Fruit fly (Drosophila melanogaster) whole organism, wandering third instar larva: ENCODE results near the gene CG13023.
A peak's percentile ranks its signal among the peaks of the same experiment; 100 is the strongest.

Source experiments
- CG32264 ChIP-seq: fragments of 200-800 bp; sonication (Bioruptor generic); optimal IDR thresholded peaks from 2 replicates; lab custom pipeline; 2016; ENCODE audit warnings: missing biosample characterization, missing genetic modification characterization
- CG9705 ChIP-seq: fragments of 200-800 bp; sonication (Bioruptor generic); optimal IDR thresholded peaks from 2 replicates; lab custom pipeline; 2018; ENCODE audit warnings: missing biosample characterization, mild to moderate bottlenecking, missing genetic modification characterization
- Dif ChIP-seq: fragments of 200-275, 200-300 bp; sonication (Bioruptor generic); optimal IDR thresholded peaks from 2 replicates; lab custom pipeline; 2018; ENCODE audit warnings: missing biosample characterization, missing genetic modification characterization; ENCODE audit not compliant: partially characterized antibody
- HLH106 ChIP-seq: fragments of 200-800 bp; optimal IDR thresholded peaks from 3 replicates; lab custom pipeline; 2019; ENCODE audit warnings: missing biosample characterization, mild to moderate bottlenecking, missing genetic modification characterization, moderate library complexity
- Hnf4 ChIP-seq: fragments of 200-800 bp; sonication (Bioruptor generic); optimal IDR thresholded peaks from 2 replicates; lab custom pipeline; 2016; ENCODE audit warnings: missing biosample characterization, mild to moderate bottlenecking, missing genetic modification characterization
- Hr83 ChIP-seq: fragments of 200-300 bp; sonication (Bioruptor generic); optimal IDR thresholded peaks from 2 replicates; lab custom pipeline; 2016; ENCODE audit warnings: missing biosample characterization, mild to moderate bottlenecking, missing genetic modification characterization, moderate library complexity; ENCODE audit not compliant: poor library complexity, severe bottlenecking
- Jra ChIP-seq: sonication (Bioruptor generic); optimal IDR thresholded peaks from 2 replicates; lab custom pipeline; 2016; ENCODE audit warnings: missing biosample characterization, missing genetic modification characterization
- Myc ChIP-seq: fragments of >200 bp; optimal IDR thresholded peaks from 2 replicates; lab custom pipeline; 2017
- OdsH ChIP-seq: fragments of 200-800 bp; sonication (Bioruptor generic); optimal IDR thresholded peaks from 2 replicates; lab custom pipeline; 2016; ENCODE audit warnings: missing biosample characterization, mild to moderate bottlenecking, missing genetic modification characterization
- Rel ChIP-seq, 2 experiments: fragments of 200-800 bp; sonication (Bioruptor generic) in 1 of 2; optimal IDR thresholded peaks; 2 replicates in 1 of 2; 3 replicates in 1 of 2; lab custom pipeline; 2016 to 2019; ENCODE audit warnings: mild to moderate bottlenecking in 2 of 2, missing biosample characterization in 2 of 2, missing genetic modification characterization in 2 of 2, moderate library complexity in 1 of 2
- Sp1 ChIP-seq: fragments of 200-800 bp; sonication (Bioruptor generic); optimal IDR thresholded peaks from 3 replicates; lab custom pipeline; 2019; ENCODE audit warnings: missing biosample characterization, mild to moderate bottlenecking, missing genetic modification characterization, moderate library complexity
- br ChIP-seq: fragments of 200-800 bp; sonication (Bioruptor generic); optimal IDR thresholded peaks from 2 replicates; lab custom pipeline; 2016; ENCODE audit warnings: missing biosample characterization, missing genetic modification characterization
- dl ChIP-seq, 2 experiments: fragments of 175-275, 200-275 bp in 1 of 2; fragments of 200-275 bp in 1 of 2; sonication (Bioruptor generic); optimal IDR thresholded peaks; lab custom pipeline; 2018; ENCODE audit warnings: mild to moderate bottlenecking in 2 of 2, missing biosample characterization in 2 of 2, missing genetic modification characterization in 2 of 2, moderate library complexity in 2 of 2; ENCODE audit not compliant: partially characterized antibody in 2 of 2, insufficient read depth in 1 of 2
- ey ChIP-seq: fragments of 200-800 bp; sonication (Bioruptor generic); optimal IDR thresholded peaks from 2 replicates; lab custom pipeline; 2016; ENCODE audit warnings: missing biosample characterization, missing genetic modification characterization
- foxo ChIP-seq, 2 experiments: fragments of 200-800 bp; sonication (Bioruptor generic); optimal IDR thresholded peaks; 2 replicates in 1 of 2; 3 replicates in 1 of 2; lab custom pipeline; 2016 to 2017; ENCODE audit warnings: missing biosample characterization in 2 of 2, missing genetic modification characterization in 2 of 2
- fru ChIP-seq: fragments of 200-800 bp; sonication (Bioruptor generic); optimal IDR thresholded peaks from 3 replicates; lab custom pipeline; 2016; ENCODE audit warnings: missing biosample characterization, mild to moderate bottlenecking, missing genetic modification characterization
- h ChIP-seq: fragments of 200-800 bp; sonication (Bioruptor generic); optimal IDR thresholded peaks from 3 replicates; lab custom pipeline; 2016; ENCODE audit warnings: missing biosample characterization, mild to moderate bottlenecking, missing genetic modification characterization
- lola ChIP-seq: fragments of >200 bp; optimal IDR thresholded peaks from 2 replicates; lab custom pipeline; 2017; ENCODE audit warnings: missing biosample characterization, missing genetic modification characterization
- psq ChIP-seq: fragments of 200-800 bp; sonication (Bioruptor generic); optimal IDR thresholded peaks from 3 replicates; lab custom pipeline; 2017; ENCODE audit warnings: missing biosample characterization, mild to moderate bottlenecking, missing genetic modification characterization, moderate library complexity
- rgr ChIP-seq: fragments of 200-800 bp; sonication (Bioruptor generic); optimal IDR thresholded peaks from 3 replicates; lab custom pipeline; 2016; ENCODE audit warnings: missing biosample characterization, mild to moderate bottlenecking, missing genetic modification characterization
- sage ChIP-seq: fragments of 200-800 bp; sonication (Bioruptor generic); optimal IDR thresholded peaks from 2 replicates; lab custom pipeline; 2016; ENCODE audit warnings: missing biosample characterization, mild to moderate bottlenecking, missing genetic modification characterization
- sv ChIP-seq: fragments of 200-800 bp; sonication (Bioruptor generic); optimal IDR thresholded peaks from 3 replicates; lab custom pipeline; 2016; ENCODE audit warnings: missing biosample characterization, missing genetic modification characterization
- woc ChIP-seq: sonication (Bioruptor generic); optimal IDR thresholded peaks from 2 replicates; lab custom pipeline; 2016; ENCODE audit warnings: missing biosample characterization, mild to moderate bottlenecking, missing genetic modification characterization

The CG13023 gene

dm6 chr3L:16971611-16972359, 44.6 kb upstream of the CG13023 start:
- TF ChIP-seq sage (GFP tag; lab: Kevin White, UChicago): no peak
- TF ChIP-seq Sp1 (GFP tag; lab: Kevin White, UChicago): peak; percentile 17
- TF ChIP-seq CG9705 (GFP tag; lab: Kevin White, UChicago): no peak
- TF ChIP-seq foxo (GFP tag; optimal IDR thresholded peaks at IDR 0.05; lab: Kevin White, UChicago): peak in 1 of 2 experiments; percentile 16
- TF ChIP-seq HLH106 (tag; lab: Kevin White, UChicago): peak; percentile 21
- TF ChIP-seq Dif: no peak

DNA sequence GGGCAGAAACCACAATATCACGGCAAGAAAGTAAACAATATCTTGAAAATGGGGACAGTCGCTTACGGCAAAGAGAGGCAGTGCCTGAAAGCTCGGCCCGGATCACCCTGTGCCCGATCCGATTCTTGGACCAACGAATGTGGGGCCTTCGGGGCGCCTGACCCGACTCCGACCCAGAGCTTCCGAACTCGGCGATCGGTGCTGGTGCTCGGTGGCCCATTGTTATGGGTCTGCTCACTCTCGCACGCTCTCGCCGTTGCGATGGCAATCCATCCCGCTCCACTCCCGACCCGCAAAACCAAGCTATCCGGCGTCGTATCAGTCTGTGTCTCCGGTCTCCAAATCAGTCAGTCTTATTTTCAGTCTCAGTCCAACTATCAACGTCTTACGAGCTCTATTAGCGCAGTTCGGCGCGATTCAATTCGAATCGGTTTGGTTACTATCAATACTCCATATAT, 42.4 kb upstream of the CG13023 start, which contains the start of gene Exn:
TSS of gene Exn (plus strand) at position 362 of the 458 bp plus-strand sequence.
- TF ChIP-seq Myc (lab: Kevin White, UChicago) (no peak), psq (GFP tag; lab: Kevin White, UChicago) (peak; percentile 9), sv (GFP tag; lab: Kevin White, UChicago) (no peak), Sp1 (GFP tag; lab: Kevin White, UChicago) (no peak), ey (no peak), rgr (GFP tag; lab: Kevin White, UChicago) (peak; percentile 34), CG32264 (no peak), Hnf4 (GFP tag; lab: Kevin White, UChicago) (peak; percentile 63), fru (GFP tag; lab: Kevin White, UChicago) (peak; percentile 42), dl (GFP tag; optimal IDR thresholded peaks at IDR 0.05; lab: Kevin White, UChicago; ENCODE audit: insufficient read depth in 1 of 2, partially characterized antibody in 2 of 2) (peak; percentile 65 to 77), woc (GFP tag; lab: Kevin White, UChicago) (no peak), OdsH (GFP tag; lab: Kevin White, UChicago) (peak; percentile 23), br (peak; percentile 70), Rel (GFP tag; optimal IDR thresholded peaks at IDR 0.05; lab: Kevin White, UChicago) (no peak), Rel (tag; optimal IDR thresholded peaks at IDR 0.05; lab: Kevin White, UChicago) (peak; percentile 50), HLH106 (tag; lab: Kevin White, UChicago) (no peak), Dif (peak; percentile 84), h (GFP tag; lab: Kevin White, UChicago) (no peak), Hr83 (GFP tag; lab: Kevin White, UChicago) (no peak), Jra (GFP tag; lab: Kevin White, UChicago) (no peak), sage (GFP tag; lab: Kevin White, UChicago) (no peak)

DNA sequence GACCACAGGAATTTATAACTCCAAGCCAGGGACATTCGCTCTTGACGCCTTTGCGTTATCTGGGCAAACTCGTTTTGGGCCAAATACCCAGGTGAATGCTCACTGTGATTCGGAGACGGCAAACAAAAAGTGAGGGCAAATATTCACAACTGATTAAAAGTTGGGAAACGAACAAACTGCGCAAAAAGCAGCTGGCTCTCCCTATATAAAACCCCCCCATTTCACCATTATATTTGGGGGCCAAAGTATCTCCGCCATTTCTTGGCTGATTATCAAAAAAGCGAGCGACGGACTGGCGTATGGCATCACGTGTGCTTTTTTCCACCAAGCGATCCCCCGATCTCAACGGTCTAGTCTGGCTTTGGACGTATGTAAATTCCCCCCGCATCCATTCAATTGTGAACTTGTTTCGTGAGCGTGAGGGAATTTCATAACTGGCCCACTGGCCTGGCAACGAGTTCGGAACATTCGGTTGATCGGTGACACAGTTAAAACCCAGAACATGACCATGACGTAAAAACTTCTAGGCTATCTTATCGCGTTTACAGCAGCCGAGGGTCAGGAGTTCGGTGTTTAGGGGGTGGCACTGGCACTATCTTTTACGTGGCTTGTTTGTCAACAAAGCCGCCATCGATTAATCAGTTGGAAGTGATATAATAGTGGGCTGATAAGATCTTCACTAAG, 31.3 kb upstream of the CG13023 start:
- TF ChIP-seq lola (GFP tag; lab: Kevin White, UChicago): no peak
- TF ChIP-seq sage (GFP tag; lab: Kevin White, UChicago): no peak
- TF ChIP-seq sv (GFP tag; lab: Kevin White, UChicago): no peak
- TF ChIP-seq CG9705 (GFP tag; lab: Kevin White, UChicago): no peak
- no peak for TF ChIP-seq Rel (GFP tag; optimal IDR thresholded peaks at IDR 0.05; lab: Kevin White, UChicago)
- TF ChIP-seq Rel (tag; optimal IDR thresholded peaks at IDR 0.05; lab: Kevin White, UChicago): peak; percentile 98
- TF ChIP-seq fru (GFP tag; lab: Kevin White, UChicago): no peak

dm6 chr3L:16957534-16958396, 30.5 kb upstream of the CG13023 start, which contains the start of gene Cpr73D:
Cpr73D (minus strand) TSS chr3L:16957689.
- no peak for TF ChIP-seq dl (GFP tag; optimal IDR thresholded peaks at IDR 0.05; lab: Kevin White, UChicago; ENCODE audit: insufficient read depth in 1 of 2, partially characterized antibody in 2 of 2)
- peak; percentile 52 for TF ChIP-seq h (GFP tag; lab: Kevin White, UChicago)
